Fruit fly (Drosophila melanogaster) whole organism, embryonic: ENCODE results near the gene CG31103.

Experiments
- BEAF-32 ChIP-seq: fragments of 200-800 bp; sonication (Bioruptor generic); optimal IDR thresholded peaks from 3 replicates; lab custom pipeline; 2017; ENCODE audit warnings: missing biosample characterization, missing genetic modification characterization, mild to moderate bottlenecking, moderate library complexity, missing genetic modification reagents
- Bgb ChIP-seq: fragments of 200-800 bp; sonication (Bioruptor generic); IDR thresholded peaks from 2 replicates; pipeline ENCODE4 v1.3.6; 2022; ENCODE audit warnings: missing biosample characterization, missing genetic modification characterization; ENCODE audit not compliant: partially characterized antibody
- CG10654 ChIP-seq: fragments of 200-800 bp; sonication (Bioruptor generic); optimal IDR thresholded peaks from 2 replicates; lab custom pipeline; 2016; ENCODE audit warnings: missing biosample characterization, missing genetic modification characterization
- CG11398 ChIP-seq: fragments of 200-800 bp; sonication (Bioruptor generic); optimal IDR thresholded peaks from 2 replicates; lab custom pipeline; 2016; ENCODE audit warnings: missing biosample characterization, missing genetic modification characterization
- CG1233 ChIP-seq: fragments of 200-800 bp; sonication (Bioruptor generic); optimal IDR thresholded peaks from 4 replicates; lab custom pipeline; 2018; ENCODE audit warnings: missing biosample characterization, mild to moderate bottlenecking, missing genetic modification characterization
- CG12391 ChIP-seq: fragments of 200-800 bp; sonication (Bioruptor generic); optimal IDR thresholded peaks from 3 replicates; lab custom pipeline; 2018; ENCODE audit warnings: missing biosample characterization, mild to moderate bottlenecking, missing genetic modification characterization, moderate library complexity
- CG13296 ChIP-seq: fragments of 200-800 bp; sonication (Bioruptor generic); optimal IDR thresholded peaks from 3 replicates; lab custom pipeline; 2018; ENCODE audit warnings: missing biosample characterization, mild to moderate bottlenecking, missing genetic modification characterization
- CG15073 ChIP-seq: fragments of 200-800 bp; sonication (Bioruptor generic); optimal IDR thresholded peaks from 2 replicates; lab custom pipeline; 2016; ENCODE audit warnings: missing biosample characterization, missing genetic modification characterization
- CG15514 ChIP-seq: fragments of 200-800 bp; sonication (Bioruptor generic); optimal IDR thresholded peaks from 3 replicates; lab custom pipeline; 2017; ENCODE audit warnings: missing biosample characterization, missing genetic modification characterization, mild to moderate bottlenecking, moderate library complexity, missing genetic modification reagents
- CG17186 ChIP-seq: fragments of 200-800 bp; sonication (Bioruptor generic); optimal IDR thresholded peaks from 3 replicates; lab custom pipeline; 2017; ENCODE audit warnings: missing biosample characterization, missing genetic modification reagents, missing genetic modification characterization
- CG18764 ChIP-seq: fragments of 200-800 bp; sonication (Bioruptor generic); optimal IDR thresholded peaks from 3 replicates; lab custom pipeline; 2016; ENCODE audit warnings: missing biosample characterization, missing genetic modification characterization
- CG2129 ChIP-seq: fragments of 200-800 bp; sonication (Bioruptor generic); IDR thresholded peaks from 2 replicates; pipeline ENCODE4 v1.3.6; 2022; ENCODE audit warnings: missing biosample characterization, missing genetic modification characterization; ENCODE audit not compliant: partially characterized antibody
- CG30020 ChIP-seq: fragments of 200-800 bp; optimal IDR thresholded peaks from 2 replicates; lab custom pipeline; 2019; ENCODE audit warnings: missing biosample characterization, mild to moderate bottlenecking, missing genetic modification characterization, moderate library complexity
- CG31388 ChIP-seq: fragments of 200-800 bp; sonication (Bioruptor generic); optimal IDR thresholded peaks from 2 replicates; lab custom pipeline; 2016; ENCODE audit warnings: missing biosample characterization, missing genetic modification characterization
- CG3407 ChIP-seq: fragments of 200-800 bp; sonication (Bioruptor generic); optimal IDR thresholded peaks from 2 replicates; lab custom pipeline; 2018; ENCODE audit warnings: missing biosample characterization, mild to moderate bottlenecking, missing genetic modification characterization
- CG6683 ChIP-seq: fragments of 200-800 bp; sonication (Bioruptor generic); optimal IDR thresholded peaks from 2 replicates; lab custom pipeline; 2017; ENCODE audit warnings: missing biosample characterization, mild to moderate bottlenecking, missing genetic modification characterization, missing genetic modification reagents
- CG6765 ChIP-seq: fragments of 200-800 bp; sonication (Bioruptor generic); optimal IDR thresholded peaks from 3 replicates; lab custom pipeline; 2017; ENCODE audit warnings: missing biosample characterization, mild to moderate bottlenecking, missing genetic modification characterization
- CG6791 ChIP-seq: fragments of 200-800 bp; sonication (Bioruptor generic); IDR thresholded peaks from 3 replicates; pipeline ENCODE4 v1.3.6; 2022; ENCODE audit warnings: missing biosample characterization, missing genetic modification characterization; ENCODE audit not compliant: partially characterized antibody
- CG7556 ChIP-seq: fragments of 200-800 bp; sonication (Bioruptor generic); optimal IDR thresholded peaks from 2 replicates; lab custom pipeline; 2017; ENCODE audit warnings: missing biosample characterization, mild to moderate bottlenecking, missing genetic modification characterization
- CG9609 ChIP-seq: fragments of 200-800 bp; sonication (Bioruptor generic); optimal IDR thresholded peaks from 3 replicates; lab custom pipeline; 2016; ENCODE audit warnings: missing biosample characterization, missing genetic modification characterization
- CkIIα-i1 ChIP-seq: fragments of 200-800 bp; sonication (Bioruptor generic); IDR thresholded peaks from 2 replicates; pipeline ENCODE4 v1.3.6; 2022; ENCODE audit warnings: missing biosample characterization, missing genetic modification characterization
- Dbx ChIP-seq: fragments of 200-800 bp; sonication (Bioruptor generic); IDR thresholded peaks from 3 replicates; pipeline ENCODE4 v1.3.6; 2022; ENCODE audit warnings: missing biosample characterization, missing genetic modification characterization
- Dfd ChIP-seq, 2 experiments: fragments of >200 bp; optimal IDR thresholded peaks; 2 replicates each; lab custom pipeline; 2017; ENCODE audit warnings: missing biosample characterization in 2 of 2, missing genetic modification characterization in 2 of 2
- ERR ChIP-seq: fragments of 200-800 bp; sonication (Bioruptor generic); optimal IDR thresholded peaks from 2 replicates; lab custom pipeline; 2016; ENCODE audit warnings: missing biosample characterization, missing genetic modification characterization
- Eip74EF ChIP-seq, 2 experiments: fragments of 200-800 bp in 1 of 2; fragments of >200 bp in 1 of 2; sonication (Bioruptor generic) in 1 of 2; optimal IDR thresholded peaks; 2 replicates each; lab custom pipeline; 2017 to 2019; ENCODE audit warnings: missing biosample characterization in 2 of 2, missing genetic modification characterization in 2 of 2, mild to moderate bottlenecking in 1 of 2, moderate library complexity in 1 of 2
- Jarid2 ChIP-seq: fragments of 200-800 bp; sonication (Bioruptor generic); optimal IDR thresholded peaks from 3 replicates; lab custom pipeline; 2017; ENCODE audit warnings: mild to moderate bottlenecking, missing biosample characterization, missing genetic modification reagents, missing genetic modification characterization
- Myb ChIP-seq: fragments of 200-800 bp; sonication (Bioruptor generic); optimal IDR thresholded peaks from 2 replicates; lab custom pipeline; 2016; ENCODE audit warnings: missing biosample characterization, missing genetic modification characterization
- Poxn ChIP-seq: fragments of 200-800 bp; sonication (Bioruptor generic); IDR thresholded peaks from 2 replicates; pipeline ENCODE4 v1.3.6; 2022; ENCODE audit warnings: missing biosample characterization, missing genetic modification characterization
- bab2 ChIP-seq: fragments of 200-800 bp; sonication (Bioruptor generic); optimal IDR thresholded peaks from 2 replicates; lab custom pipeline; 2016; ENCODE audit warnings: missing biosample characterization, missing genetic modification characterization
- bcd ChIP-seq: fragments of 200-800 bp; sonication (Bioruptor generic); optimal IDR thresholded peaks from 2 replicates; lab custom pipeline; 2017; ENCODE audit warnings: missing biosample characterization, mild to moderate bottlenecking, missing genetic modification characterization
- cwo ChIP-seq: fragments of 200-800 bp; sonication (Bioruptor generic); optimal IDR thresholded peaks from 3 replicates; lab custom pipeline; 2017; ENCODE audit warnings: missing biosample characterization, missing genetic modification characterization, mild to moderate bottlenecking, moderate library complexity, missing genetic modification reagents
- dati ChIP-seq: fragments of 200-800 bp; sonication (Bioruptor generic); IDR thresholded peaks from 2 replicates; pipeline ENCODE4 v1.3.6; 2022; ENCODE audit warnings: missing biosample characterization, missing genetic modification characterization
- emc ChIP-seq: fragments of 200-800 bp; sonication (Bioruptor generic); optimal IDR thresholded peaks from 2 replicates; lab custom pipeline; 2016; ENCODE audit warnings: missing biosample characterization, missing genetic modification characterization
- exex ChIP-seq: fragments of 200-800 bp; sonication (Bioruptor generic); optimal IDR thresholded peaks from 4 replicates; lab custom pipeline; 2018; ENCODE audit warnings: missing biosample characterization, mild to moderate bottlenecking, missing genetic modification characterization, moderate library complexity
- fd3F ChIP-seq: fragments of 200-800 bp; sonication (Bioruptor generic); optimal IDR thresholded peaks from 2 replicates; lab custom pipeline; 2018; ENCODE audit warnings: missing biosample characterization, mild to moderate bottlenecking, missing genetic modification characterization, moderate library complexity
- ham ChIP-seq: fragments of 200-800 bp; sonication (Bioruptor generic); IDR thresholded peaks from 2 replicates; pipeline ENCODE4 v1.3.6; 2022; ENCODE audit warnings: missing biosample characterization, missing genetic modification characterization
- hb ChIP-seq: fragments of 200-800 bp; sonication (Bioruptor generic); IDR thresholded peaks from 3 replicates; pipeline ENCODE4 v1.3.6; 2022; ENCODE audit warnings: missing biosample characterization, missing genetic modification characterization; ENCODE audit not compliant: partially characterized antibody
- jumu ChIP-seq: fragments of 200-800 bp; sonication (Bioruptor generic); optimal IDR thresholded peaks from 3 replicates; lab custom pipeline; 2016; ENCODE audit warnings: missing biosample characterization, missing genetic modification characterization
- kah ChIP-seq: fragments of 200-800 bp; sonication (Bioruptor generic); optimal IDR thresholded peaks from 2 replicates; lab custom pipeline; 2018; ENCODE audit warnings: missing biosample characterization, mild to moderate bottlenecking, missing genetic modification characterization
- nerfin-2 ChIP-seq: fragments of 200-800 bp; sonication (Bioruptor generic); IDR thresholded peaks from 2 replicates; pipeline ENCODE4 v1.3.6; 2022; ENCODE audit warnings: missing biosample characterization, missing genetic modification characterization; ENCODE audit not compliant: partially characterized antibody
- onecut ChIP-seq: fragments of 200-800 bp; sonication (Bioruptor generic); IDR thresholded peaks from 2 replicates; pipeline ENCODE4 v1.3.6; 2022; ENCODE audit warnings: missing biosample characterization, missing genetic modification characterization
- pan ChIP-seq, 4 experiments: fragments of >200 bp in 3 of 4; fragments of 200-800 bp in 1 of 4; sonication (Bioruptor generic) in 1 of 4; optimal IDR thresholded peaks in 3 of 4; IDR thresholded peaks in 1 of 4; 2 replicates each; pipeline versions ENCODE4 v1.3.6 to Lab custom; 2017 to 2022; ENCODE audit warnings: missing biosample characterization in 2 of 4, missing genetic modification characterization in 2 of 4, mixed read lengths in 1 of 4
- pb ChIP-seq: fragments of 200-800 bp; sonication (Bioruptor generic); optimal IDR thresholded peaks from 3 replicates; lab custom pipeline; 2016; ENCODE audit warnings: missing biosample characterization, missing genetic modification characterization
- pho ChIP-seq: fragments of 200-800 bp; sonication (Bioruptor generic); optimal IDR thresholded peaks from 2 replicates; lab custom pipeline; 2016; ENCODE audit warnings: missing biosample characterization, missing genetic modification characterization
- sisA ChIP-seq: fragments of 200-800 bp; sonication (Bioruptor generic); IDR thresholded peaks from 2 replicates; pipeline ENCODE4 v1.3.6; 2022; ENCODE audit warnings: missing biosample characterization, missing genetic modification characterization
- toy ChIP-seq: fragments of 200-800 bp; sonication (Bioruptor generic); IDR thresholded peaks from 2 replicates; pipeline ENCODE4 v1.3.6; 2022; ENCODE audit warnings: missing biosample characterization, missing genetic modification characterization
- tup ChIP-seq: fragments of 200-800 bp; sonication (Bioruptor generic); optimal IDR thresholded peaks from 2 replicates; lab custom pipeline; 2016; ENCODE audit warnings: missing biosample characterization, mild to moderate bottlenecking, missing genetic modification characterization, moderate library complexity
- vnd ChIP-seq: fragments of 200-800 bp; sonication (Bioruptor generic); IDR thresholded peaks from 3 replicates; pipeline ENCODE4 v1.3.6; 2022; ENCODE audit warnings: missing biosample characterization, missing genetic modification characterization; ENCODE audit not compliant: partially characterized antibody
- wdn ChIP-seq: fragments of 200-800 bp; sonication (Bioruptor generic); IDR thresholded peaks from 2 replicates; pipeline ENCODE4 v1.3.6; 2022; ENCODE audit warnings: missing biosample characterization, missing genetic modification characterization
- zen2 ChIP-seq: fragments of 200-800 bp; sonication (Bioruptor generic); IDR thresholded peaks from 3 replicates; pipeline ENCODE4 v1.3.6; 2022; ENCODE audit warnings: missing biosample characterization, missing genetic modification characterization; ENCODE audit not compliant: partially characterized antibody

The CG31103 gene

DNA sequence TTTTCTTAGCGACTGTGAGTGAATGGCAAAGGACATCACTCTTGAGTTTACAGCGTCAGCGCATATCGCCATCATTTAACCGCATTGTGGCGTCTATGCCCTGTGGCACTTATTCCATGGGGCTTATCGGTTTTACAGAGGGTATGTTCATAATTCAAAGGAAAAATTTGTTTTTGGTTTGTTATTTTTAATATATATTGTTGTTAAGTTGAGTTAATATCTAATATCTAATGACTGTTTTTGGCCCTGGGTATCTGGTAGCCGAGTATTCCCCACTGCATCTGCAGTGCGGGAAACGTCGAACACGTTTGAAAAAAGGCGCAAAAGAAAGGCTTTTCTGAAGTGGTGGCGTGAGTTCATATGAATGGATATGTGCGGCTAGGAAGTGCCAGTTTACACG is 40.6 kb upstream of the CG31103 start (continued):
- TF ChIP-seq pan (optimal IDR thresholded peaks at IDR 0.05; lab: Kevin White, UChicago) (no peak), pan (GFP tag; optimal IDR thresholded peaks at IDR 0.05 in 1 of 2, IDR thresholded peaks at IDR 0.05 in 1 of 2) (peak in 1 of 2 experiments; percentile 65), bab2 (GFP tag; lab: Kevin White, UChicago) (no peak), Dfd (GFP tag; optimal IDR thresholded peaks at IDR 0.05; lab: Kevin White, UChicago) (no peak), emc (GFP tag; lab: Kevin White, UChicago) (no peak), CG13296 (GFP tag; lab: Kevin White, UChicago) (no peak), toy (no peak), Eip74EF (GFP tag; optimal IDR thresholded peaks at IDR 0.05; lab: Kevin White, UChicago) (no peak), CG30020 (tag; lab: Kevin White, UChicago) (peak; percentile 32), CG6765 (GFP tag; lab: Kevin White, UChicago) (no peak), zen2 (no peak), CG12391 (tag; lab: Kevin White, UChicago) (peak; percentile 81), CG15514 (GFP tag; lab: Kevin White, UChicago) (peak; percentile 8), CkIIα-i1 (GFP tag; lab: Robert Waterston, UW) (no peak), sisA (GFP tag; lab: Robert Waterston, UW) (peak; percentile 75), CG3407 (GFP tag; lab: Kevin White, UChicago) (peak; percentile 35), hb (GFP tag; lab: Robert Waterston, UW) (no peak), CG11398 (GFP tag; lab: Kevin White, UChicago) (no peak), CG9609 (GFP tag; lab: Kevin White, UChicago) (peak; percentile 27), CG17186 (GFP tag; lab: Kevin White, UChicago) (no peak), vnd (GFP tag; lab: Robert Waterston, UW) (no peak), kah (GFP tag; lab: Kevin White, UChicago) (no peak), Poxn (GFP tag; lab: Robert Waterston, UW) (no peak), dati (no peak), pb (GFP tag; lab: Kevin White, UChicago) (no peak), CG6683 (GFP tag; lab: Kevin White, UChicago) (no peak), nerfin-2 (0 out of 2 replicates have a peak, but pooled peaks have one; percentile 26), onecut (GFP tag; lab: Robert Waterston, UW) (peak; percentile 19; the same call in 1 of the 2 replicates), CG18764 (GFP tag; lab: Kevin White, UChicago) (no peak), CG2129 (GFP tag; lab: Robert Waterston, UW) (no peak), BEAF-32 (GFP tag; lab: Kevin White, UChicago) (no peak), exex (tag; lab: Kevin White, UChicago) (no peak), CG31388 (no peak), Jarid2 (GFP tag; lab: Kevin White, UChicago) (no peak), CG1233 (peak; percentile 22), ham (no peak), CG7556 (peak; percentile 32), jumu (GFP tag; lab: Kevin White, UChicago) (no peak), fd3F (peak; percentile 14), tup (GFP tag; lab: Kevin White, UChicago) (peak; percentile 43), bcd (GFP tag; lab: Kevin White, UChicago) (no peak), wdn (no peak), Dbx (GFP tag; lab: Robert Waterston, UW) (0 out of 3 replicates have a peak, but pooled peaks have one; percentile 15), CG10654 (GFP tag; lab: Kevin White, UChicago) (no peak), cwo (no peak), ERR (GFP tag; lab: Kevin White, UChicago) (no peak), Myb (GFP tag; lab: Kevin White, UChicago) (no peak), CG15073 (GFP tag; lab: Kevin White, UChicago) (no peak), pho (GFP tag; lab: Kevin White, UChicago) (no peak), CG6791 (no peak), Bgb (GFP tag; lab: Robert Waterston, UW) (no peak)
